Fruit fly (Drosophila melanogaster) whole organism, prepupa: ENCODE measurements around the gene COX6B.

Experiments used
- Blimp-1 ChIP-seq: fragments of 200-800 bp; sonication (Bioruptor generic); optimal IDR thresholded peaks from 3 replicates; lab custom pipeline; 2017; ENCODE audit warnings: missing biosample characterization, missing genetic modification characterization, mild to moderate bottlenecking, moderate library complexity, missing genetic modification reagents
- CG10669 ChIP-seq: fragments of 200-800 bp; sonication (Bioruptor generic); optimal IDR thresholded peaks from 3 replicates; lab custom pipeline; 2018; ENCODE audit warnings: missing biosample characterization, mild to moderate bottlenecking, missing genetic modification characterization, moderate library complexity
- acj6 ChIP-seq: fragments of 200-800 bp; sonication (Bioruptor generic); optimal IDR thresholded peaks from 3 replicates; lab custom pipeline; 2016; ENCODE audit warnings: missing biosample characterization, missing genetic modification characterization
- dac ChIP-seq: fragments of 200-800 bp; sonication (Bioruptor generic); optimal IDR thresholded peaks from 2 replicates; lab custom pipeline; 2017; ENCODE audit warnings: missing biosample characterization, mild to moderate bottlenecking, missing genetic modification characterization
- ss ChIP-seq, 2 experiments: fragments of 200-800 bp; sonication (Bioruptor generic); optimal IDR thresholded peaks; 2 replicates in 1 of 2; 3 replicates in 1 of 2; lab custom pipeline; 2017 to 2018; ENCODE audit warnings: mild to moderate bottlenecking in 2 of 2, missing biosample characterization in 2 of 2, missing genetic modification characterization in 2 of 2, moderate library complexity in 1 of 2
- topi ChIP-seq: fragments of 200-800 bp; sonication (Bioruptor generic); optimal IDR thresholded peaks from 3 replicates; lab custom pipeline; 2016; ENCODE audit warnings: missing biosample characterization, missing genetic modification characterization

DNA sequence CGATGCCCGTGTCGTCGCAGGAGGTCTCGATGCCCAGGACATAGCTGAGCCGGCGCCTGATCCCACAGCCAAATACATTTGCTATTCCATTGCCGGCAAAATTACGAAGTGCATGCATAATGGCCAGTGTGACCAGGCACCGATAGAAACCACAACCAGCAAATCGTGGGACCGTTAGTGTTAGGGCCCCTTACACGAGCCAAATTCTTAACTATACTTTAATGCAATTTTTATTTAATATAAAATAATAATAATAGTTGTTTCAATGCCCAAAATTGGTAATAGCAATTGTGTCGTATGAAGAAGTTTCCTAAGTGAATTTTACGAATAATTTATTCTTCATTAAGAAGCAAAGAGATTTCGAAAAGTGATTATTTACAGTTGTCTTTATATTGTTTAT, 42.5 kb downstream of the COX6B start, which contains the start of gene Tcs4:
- TF ChIP-seq ss (GFP tag; optimal IDR thresholded peaks at IDR 0.05; lab: Kevin White, UChicago) (no peak), Blimp-1 (GFP tag; lab: Kevin White, UChicago) (no peak), dac (GFP tag; lab: Kevin White, UChicago) (no peak), topi (GFP tag; lab: Kevin White, UChicago) (no peak), acj6 (GFP tag; lab: Kevin White, UChicago) (no peak), CG10669 (GFP tag; lab: Kevin White, UChicago) (no peak)
